Worm (Caenorhabditis elegans) whole organism, L4/young adult: ENCODE measurements around the gene nspg-11.

Source experiments
- W03F9.2 ChIP-seq: fragments of 150-350 bp; optimal IDR thresholded peaks from 2 replicates; lab custom pipeline; 2014; ENCODE audit warnings: missing biosample characterization, missing genetic modification characterization
- him-1 ChIP-seq: sonication (generic microtip); optimal IDR thresholded peaks from 2 replicates; lab custom pipeline; 2016; ENCODE audit warnings: missing genotype, missing genetic modification reagents, missing genetic modification characterization, missing compliant biosample characterization

DNA sequence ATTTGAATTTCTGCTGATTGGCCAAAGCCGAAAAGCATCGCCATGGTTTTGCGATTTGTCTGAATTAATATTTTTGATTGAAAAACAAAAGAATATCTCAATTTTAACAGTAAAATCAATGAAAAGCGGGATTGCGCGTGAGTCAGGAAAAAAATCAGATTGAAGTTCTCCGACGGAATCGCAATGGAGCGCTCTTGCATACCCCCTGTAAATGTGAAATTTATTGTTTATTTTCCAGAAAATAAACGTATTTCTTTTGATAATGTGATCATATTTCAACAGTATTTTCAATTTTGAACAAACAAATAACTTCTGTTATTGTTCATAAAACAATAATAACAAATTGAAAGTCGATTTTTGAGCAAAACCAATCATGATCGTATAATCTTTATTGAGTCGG lies 17.7 kb upstream of the nspg-11 start, which contains the start of gene vps-26:
- TF ChIP-seq W03F9.2 (peak; percentile 22), him-1 (tag; lab: Kevin White, UChicago) (no peak)
